Fruit fly (Drosophila melanogaster): ENCODE measurements around the gene Sgsh.

The Sgsh gene

DNA sequence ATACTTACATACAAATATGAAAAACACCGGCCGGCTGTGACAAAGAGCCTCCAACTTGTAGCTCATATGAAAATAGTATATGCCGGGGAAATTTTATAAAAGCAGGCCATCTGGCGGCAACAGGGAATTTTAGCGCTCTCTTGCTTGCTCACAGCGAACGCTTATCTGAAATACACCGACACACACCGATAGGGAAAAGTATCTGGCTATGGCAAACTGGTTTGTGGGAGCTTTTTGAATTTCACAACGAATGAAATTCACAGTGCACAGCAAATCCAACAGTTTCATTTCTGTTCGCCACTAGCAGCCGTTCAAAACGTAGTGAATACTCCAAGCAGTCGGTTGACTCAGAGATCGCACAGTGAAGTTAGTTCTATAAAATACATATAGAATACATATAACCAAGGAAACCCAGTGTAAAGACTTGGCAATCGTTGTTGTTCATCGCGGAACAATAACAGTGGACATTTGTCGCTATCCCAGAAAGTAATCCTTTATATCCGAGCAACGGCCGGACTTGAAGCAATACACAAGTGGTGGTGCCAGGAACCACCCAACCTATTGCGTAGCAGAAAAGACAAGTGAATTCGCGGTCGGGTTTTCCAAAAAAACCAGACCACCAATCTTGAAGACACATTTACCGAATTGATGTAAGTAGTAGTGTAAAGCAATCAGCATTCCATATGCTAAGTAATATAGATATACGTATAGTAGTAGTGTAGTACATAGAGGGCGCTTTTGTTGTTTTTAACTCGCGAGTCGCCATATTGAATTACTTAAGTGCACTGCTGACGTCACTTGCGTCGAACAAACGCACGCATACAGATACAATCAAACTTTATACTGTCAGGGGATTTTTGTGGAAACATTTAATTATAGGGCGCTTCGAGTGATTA lies 5.5 kb upstream of the Sgsh start:
- TF ChIP-seq ttk (optimal IDR thresholded peaks at IDR 0.05) (no peak), h (optimal IDR thresholded peaks at IDR 0.05) (no peak), insv (optimal IDR thresholded peaks at IDR 0.05) (no peak), psq (optimal IDR thresholded peaks at IDR 0.05) (no peak), Myc (optimal IDR thresholded peaks at IDR 0.05) (no peak), Sin3A (optimal IDR thresholded peaks at IDR 0.05) (no peak)

dm6 chr3R:18916715-18917253 lies 4.1 kb upstream of the Sgsh start:
- TF ChIP-seq psq (optimal IDR thresholded peaks at IDR 0.05), result no peak
- no peak for TF ChIP-seq ttk (optimal IDR thresholded peaks at IDR 0.05)
- TF ChIP-seq h (optimal IDR thresholded peaks at IDR 0.05), result no peak
- no peak for TF ChIP-seq Myc (optimal IDR thresholded peaks at IDR 0.05)
- no peak for TF ChIP-seq Sin3A (optimal IDR thresholded peaks at IDR 0.05)
- no peak for TF ChIP-seq insv (optimal IDR thresholded peaks at IDR 0.05)

dm6 chr3R:18915644-18916194 lies 3.0 kb upstream of the Sgsh start:
- no peak for TF ChIP-seq psq (optimal IDR thresholded peaks at IDR 0.05)
- no peak for TF ChIP-seq Sin3A (optimal IDR thresholded peaks at IDR 0.05)
- TF ChIP-seq Myc (optimal IDR thresholded peaks at IDR 0.05), result no peak
- TF ChIP-seq h (optimal IDR thresholded peaks at IDR 0.05), result no peak
- no peak for TF ChIP-seq insv (optimal IDR thresholded peaks at IDR 0.05)
- TF ChIP-seq ttk (optimal IDR thresholded peaks at IDR 0.05), result no peak

dm6 chr3R:18914594-18915275 lies 2.0 kb upstream of the Sgsh start, which contains the start of gene Xrp1:
Xrp1 (plus strand) TSS chr3R:18914968.
- TF ChIP-seq h (optimal IDR thresholded peaks at IDR 0.05), result no peak
- TF ChIP-seq ttk (optimal IDR thresholded peaks at IDR 0.05), result no peak
- TF ChIP-seq insv (optimal IDR thresholded peaks at IDR 0.05), result no peak
- TF ChIP-seq Sin3A (optimal IDR thresholded peaks at IDR 0.05), result no peak
- TF ChIP-seq Myc (optimal IDR thresholded peaks at IDR 0.05), result no peak
- TF ChIP-seq psq (optimal IDR thresholded peaks at IDR 0.05), result no peak

DNA sequence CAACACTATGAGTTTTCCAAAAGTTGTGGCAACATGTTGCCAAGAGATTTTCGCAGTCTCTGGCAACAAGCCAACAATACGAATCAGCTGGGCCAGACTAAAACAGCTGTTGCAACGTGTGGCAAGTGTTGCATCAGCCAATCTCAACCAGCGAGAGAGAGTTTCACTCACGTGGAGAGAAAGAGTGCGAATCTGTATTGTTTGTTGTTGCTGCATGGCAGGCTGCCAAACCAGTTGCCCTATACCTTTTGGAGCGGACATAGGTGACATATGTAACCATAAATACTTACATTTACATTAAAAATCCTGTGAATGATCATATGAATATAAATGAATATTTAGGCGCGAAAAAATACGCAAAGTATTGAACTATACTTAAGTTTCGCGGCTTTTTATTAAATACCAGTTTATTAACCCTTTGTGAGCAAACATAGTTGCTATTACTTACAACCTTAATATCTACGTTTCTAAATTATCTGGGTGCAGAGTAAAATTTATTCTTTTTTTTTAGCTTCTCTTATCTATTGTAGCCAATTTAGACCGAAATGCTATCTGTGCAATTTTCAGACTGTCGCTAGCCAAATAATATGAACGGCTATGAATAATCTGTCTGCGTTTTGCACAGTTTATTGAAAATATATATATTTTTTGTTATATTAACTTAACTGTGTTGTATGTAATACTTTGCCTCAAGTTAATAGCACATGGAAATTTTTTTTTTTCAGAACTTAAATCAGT lies 1.3 kb upstream of the Sgsh start:
- TF ChIP-seq ttk (optimal IDR thresholded peaks at IDR 0.05), result no peak
- TF ChIP-seq psq (optimal IDR thresholded peaks at IDR 0.05), result no peak
- TF ChIP-seq insv (optimal IDR thresholded peaks at IDR 0.05), result no peak
- TF ChIP-seq Myc (optimal IDR thresholded peaks at IDR 0.05), result no peak
- no peak for TF ChIP-seq Sin3A (optimal IDR thresholded peaks at IDR 0.05)
- no peak for TF ChIP-seq h (optimal IDR thresholded peaks at IDR 0.05)

DNA sequence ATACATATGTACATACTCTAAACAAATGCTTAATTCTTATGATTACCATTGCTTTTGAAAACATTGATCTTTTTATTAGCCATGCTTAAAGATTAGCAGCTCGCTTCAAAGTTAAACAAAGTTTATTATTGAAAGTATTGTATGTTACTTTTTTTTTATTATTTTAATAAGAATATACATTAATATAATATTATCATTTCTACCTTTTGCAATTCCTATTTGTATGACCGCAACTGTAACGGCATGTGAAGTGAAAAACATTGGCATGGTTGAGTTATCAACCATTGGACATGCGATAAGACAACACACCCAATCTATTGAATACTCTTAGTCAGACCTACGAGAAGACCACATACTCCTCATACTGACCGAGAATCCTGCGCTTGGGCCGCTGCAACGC lies 1.8 kb downstream of the Sgsh start:
- no peak for TF ChIP-seq Sin3A (optimal IDR thresholded peaks at IDR 0.05)
- TF ChIP-seq ttk (optimal IDR thresholded peaks at IDR 0.05), result no peak
- TF ChIP-seq Myc (optimal IDR thresholded peaks at IDR 0.05), result no peak
- no peak for TF ChIP-seq insv (optimal IDR thresholded peaks at IDR 0.05)
- no peak for TF ChIP-seq h (optimal IDR thresholded peaks at IDR 0.05)
- TF ChIP-seq psq (optimal IDR thresholded peaks at IDR 0.05), result no peak

DNA sequence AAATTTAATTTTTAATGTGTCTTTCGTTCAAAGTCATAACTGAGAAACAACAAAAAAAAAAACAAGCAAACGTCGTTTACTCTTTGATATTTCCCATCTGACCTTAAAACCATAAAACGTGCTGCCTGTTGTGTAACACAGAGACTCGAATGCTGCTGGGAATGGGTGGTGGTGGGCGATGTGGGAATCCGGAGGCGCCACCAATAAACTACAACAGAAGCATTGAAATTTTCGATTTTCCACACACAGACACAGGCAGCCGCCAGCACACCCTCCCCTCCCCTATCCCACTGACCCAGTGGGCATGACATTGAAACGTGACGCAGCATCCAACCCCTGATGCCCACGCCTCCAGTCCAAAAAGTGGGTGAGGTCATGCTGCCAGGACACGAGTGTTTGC lies 2.4 kb downstream of the Sgsh start:
- no peak for TF ChIP-seq Sin3A (optimal IDR thresholded peaks at IDR 0.05)
- no peak for TF ChIP-seq h (optimal IDR thresholded peaks at IDR 0.05)
- no peak for TF ChIP-seq psq (optimal IDR thresholded peaks at IDR 0.05)
- no peak for TF ChIP-seq insv (optimal IDR thresholded peaks at IDR 0.05)
- TF ChIP-seq Myc (optimal IDR thresholded peaks at IDR 0.05), result no peak
- no peak for TF ChIP-seq ttk (optimal IDR thresholded peaks at IDR 0.05)

DNA sequence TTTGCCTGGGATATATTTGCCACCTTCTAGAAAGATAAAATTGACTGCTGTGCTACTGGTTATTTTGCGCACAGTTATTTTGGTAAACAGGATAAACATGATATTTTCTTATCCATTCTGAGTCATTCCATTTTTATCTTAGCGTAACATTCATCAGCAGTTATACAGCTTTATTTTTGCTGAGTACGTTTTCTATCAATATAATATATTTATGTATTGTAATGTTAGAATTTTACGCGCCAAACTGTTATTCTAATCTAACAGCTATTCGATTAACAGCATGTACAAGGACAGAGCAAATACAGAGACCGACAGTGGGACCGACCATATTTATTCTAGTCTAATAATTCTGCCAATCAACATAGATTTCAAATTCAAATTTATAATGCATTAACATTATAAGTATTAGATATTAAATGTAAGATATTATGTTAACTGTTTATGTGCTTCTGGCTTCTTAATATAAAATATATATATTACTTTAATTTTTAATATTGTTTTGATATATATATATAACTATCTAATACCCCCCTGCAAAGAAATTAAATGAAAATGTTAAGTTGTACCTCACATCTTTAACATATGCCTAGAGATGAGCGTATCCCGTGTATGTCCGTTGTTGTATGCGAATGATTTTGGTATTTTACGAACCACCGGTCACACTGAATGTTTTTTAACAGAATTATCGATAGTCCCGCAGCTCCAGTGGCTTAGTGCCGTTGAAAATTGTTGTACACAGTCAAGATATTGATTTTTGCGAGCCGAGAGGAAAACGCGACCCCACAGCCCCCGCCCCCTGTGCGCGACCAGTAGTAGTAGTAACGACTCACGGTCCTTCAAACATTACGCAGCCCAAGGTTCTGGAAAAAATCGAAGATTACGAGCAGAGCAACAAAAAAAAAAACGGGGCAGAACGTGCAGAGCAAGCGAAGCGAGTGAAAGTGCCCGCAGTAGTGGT lies 6.5 kb downstream of the Sgsh start, which contains the start of gene EndoA:
Gene EndoA (plus strand): TSS at position 689 of the 958 bp plus-strand sequence.
- TF ChIP-seq Sin3A (optimal IDR thresholded peaks at IDR 0.05), result no peak

- TF ChIP-seq insv (optimal IDR thresholded peaks at IDR 0.05) (no peak), ttk (optimal IDR thresholded peaks at IDR 0.05) (no peak), psq (optimal IDR thresholded peaks at IDR 0.05) (no peak), h (optimal IDR thresholded peaks at IDR 0.05) (no peak)
Measured at dm6 chr3R:18905555-18905920, 7.2 kb downstream of the Sgsh start, which contains the start of gene CG14292. CG14292 (minus strand) TSS chr3R:18905655.

dm6 chr3R:18902858-18903257 lies 9.9 kb downstream of the Sgsh start, which contains the start of gene CG34284:
CG34284 (minus strand) TSS chr3R:18902933.
- no peak for TF ChIP-seq Sin3A (optimal IDR thresholded peaks at IDR 0.05)
- TF ChIP-seq psq (optimal IDR thresholded peaks at IDR 0.05), result no peak
- no peak for TF ChIP-seq insv (optimal IDR thresholded peaks at IDR 0.05)
- no peak for TF ChIP-seq h (optimal IDR thresholded peaks at IDR 0.05)
- no peak for TF ChIP-seq Myc (optimal IDR thresholded peaks at IDR 0.05)
- no peak for TF ChIP-seq ttk (optimal IDR thresholded peaks at IDR 0.05)
